Fruit fly (Drosophila melanogaster) S2 (cell line): ENCODE data around the gene CG13454.

Source experiments
- CG8478 ChIP-seq: fragments of >200 bp; optimal IDR thresholded peaks from 2 replicates; lab custom pipeline; 2018
- CTCF ChIP-seq, 2 experiments: fragments of >200 bp; optimal IDR thresholded peaks; 2 replicates each; lab custom pipeline; 2018

The CG13454 gene

DNA sequence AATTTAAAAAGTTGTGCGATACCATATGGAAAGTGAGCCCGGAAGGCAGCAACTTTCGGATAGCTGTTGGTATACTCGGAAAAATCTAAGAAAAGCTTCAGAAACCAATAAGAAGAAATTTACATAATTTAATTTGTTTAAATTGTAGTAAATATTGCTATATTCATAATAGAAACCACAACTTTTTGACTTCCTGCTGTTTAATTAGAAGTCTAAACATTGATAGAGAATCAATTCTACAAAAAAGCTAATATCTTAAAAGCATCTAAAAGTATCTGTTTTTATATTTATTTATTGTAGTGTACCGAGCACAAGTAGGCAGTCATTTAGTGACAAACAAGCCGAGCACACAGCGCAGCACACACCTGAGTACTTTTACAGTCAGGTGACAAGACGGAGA is 20.6 kb downstream of the CG13454 start, which contains the start of gene CG13455:
Gene CG13455, plus strand, starts transcription at position 301 of the 400 bp plus-strand sequence.
- TF ChIP-seq CG8478 (lab: Kevin White, UChicago): no peak
- no peak for TF ChIP-seq CTCF (optimal IDR thresholded peaks at IDR 0.05; lab: Kevin White, UChicago)

DNA sequence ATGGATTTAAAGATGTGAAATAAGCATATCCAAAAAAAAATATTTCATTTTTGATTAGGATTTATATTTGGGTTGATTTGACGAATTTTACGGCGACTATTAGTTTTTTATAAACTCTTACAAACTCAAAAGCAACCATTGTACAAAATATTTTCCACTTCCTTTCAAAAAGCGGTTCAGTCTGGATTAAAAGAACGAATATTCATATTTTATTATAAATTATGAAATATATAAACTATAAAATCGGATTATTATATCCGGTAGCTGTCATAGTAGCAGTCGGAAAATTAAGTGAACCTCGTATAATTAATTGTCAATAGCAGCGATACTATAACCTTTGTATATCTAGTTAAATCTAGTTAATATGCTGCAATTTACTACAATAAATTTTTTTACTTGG is 21.4 kb downstream of the CG13454 start, which contains the start of gene CG12355:
Gene CG12355, minus strand, starts transcription at position 101 of the 400 bp plus-strand sequence.
- no peak for TF ChIP-seq CTCF (optimal IDR thresholded peaks at IDR 0.05; lab: Kevin White, UChicago)
- TF ChIP-seq CG8478 (lab: Kevin White, UChicago): no peak

DNA sequence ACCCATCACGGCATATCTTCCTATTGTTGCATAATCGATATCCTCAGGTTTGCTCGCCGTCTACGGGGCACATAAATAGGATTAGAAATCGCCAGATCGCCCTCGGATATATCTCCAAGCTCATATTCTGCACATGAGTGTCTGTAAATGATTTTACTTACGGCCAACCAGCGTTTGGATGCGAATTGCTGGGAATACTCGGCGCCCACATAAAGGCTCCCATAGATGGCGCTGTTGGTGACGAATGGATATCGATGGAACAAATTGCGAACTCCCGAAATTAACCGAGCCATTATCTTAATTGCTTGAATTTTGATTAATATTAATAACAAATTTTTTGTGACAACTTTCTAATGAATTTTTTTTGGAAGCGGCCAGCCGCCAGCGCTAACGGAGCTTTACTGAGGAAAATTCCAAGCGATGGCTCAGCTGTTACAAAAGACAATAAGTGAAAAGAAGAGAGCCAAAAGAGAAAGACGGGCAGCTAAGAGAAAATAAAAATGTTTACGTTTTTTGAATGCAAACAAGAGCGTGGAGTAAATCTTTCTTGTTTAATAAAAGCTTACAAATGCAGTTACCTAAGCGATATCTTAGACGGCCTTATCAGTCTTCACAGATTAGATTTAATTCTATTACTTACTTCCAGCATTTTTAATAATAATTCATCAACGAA is 22.1 kb downstream of the CG13454 start:
- TF ChIP-seq CG8478 (lab: Kevin White, UChicago) (no peak), CTCF (optimal IDR thresholded peaks at IDR 0.05; lab: Kevin White, UChicago) (peak; percentile 54 to 68)

dm6 chr3L:15493886-15494598 is 22.8 kb downstream of the CG13454 start:
- no peak for TF ChIP-seq CTCF (optimal IDR thresholded peaks at IDR 0.05; lab: Kevin White, UChicago)
- no peak for TF ChIP-seq CG8478 (lab: Kevin White, UChicago)

dm6 chr3L:15485302-15485701 is 31.6 kb downstream of the CG13454 start, which contains the start of gene Ran-like:
Ran-like (minus strand) TSS chr3L:15485402.
- no peak for TF ChIP-seq CG8478 (lab: Kevin White, UChicago)

dm6 chr3L:15474010-15474409 is 42.8 kb downstream of the CG13454 start, which contains the start of gene cocoon:
cocoon (minus strand) TSS chr3L:15474110.
- TF ChIP-seq CG8478 (lab: Kevin White, UChicago): no peak
- no peak for TF ChIP-seq CTCF (optimal IDR thresholded peaks at IDR 0.05; lab: Kevin White, UChicago)
